Fruit fly (Drosophila melanogaster): ENCODE data around the gene CG9801.

Gene CG9801

dm6 chr3R:8715851-8716550 is 31.5 kb downstream of the CG9801 start, which contains the start of gene TMEM216 (continued):
- TF ChIP-seq Lhr (GFP tag; optimal IDR thresholded peaks at IDR 0.05), result peak; percentile 76
- no peak for TF ChIP-seq CG17359 (tag; optimal IDR thresholded peaks at IDR 0.05)
- no peak for TF ChIP-seq odd (GFP tag; optimal IDR thresholded peaks at IDR 0.05)
- TF ChIP-seq D (optimal IDR thresholded peaks at IDR 0.05), result no peak
- TF ChIP-seq D (GFP tag; optimal IDR thresholded peaks at IDR 0.05), result no peak
- TF ChIP-seq crol (GFP tag; IDR thresholded peaks at IDR 0.05), result peak; percentile 82
- TF ChIP-seq tio (GFP tag; optimal IDR thresholded peaks at IDR 0.05), result no peak
- no peak for TF ChIP-seq CG10321 (GFP tag; IDR thresholded peaks at IDR 0.05)
- no peak for TF ChIP-seq dimm (GFP tag; IDR thresholded peaks at IDR 0.05)
- no peak for TF ChIP-seq CG31441 (GFP tag; IDR thresholded peaks at IDR 0.05)
- TF ChIP-seq sens (GFP tag), result peak; percentile 76
- peak; percentile 80 for TF ChIP-seq CG12659 (GFP tag; optimal IDR thresholded peaks at IDR 0.05)
- no peak for TF ChIP-seq sisA (GFP tag; IDR thresholded peaks at IDR 0.05)
- TF ChIP-seq dm (GFP tag; optimal IDR thresholded peaks at IDR 0.05), result peak; percentile 76
- TF ChIP-seq E2f2 (GFP tag; IDR thresholded peaks at IDR 0.05), result peak; percentile 91
- TF ChIP-seq bigmax (GFP tag; optimal IDR thresholded peaks at IDR 0.05), result peak; percentile 13
- TF ChIP-seq Dip3 (GFP tag; optimal IDR thresholded peaks at IDR 0.05), result no peak
- TF ChIP-seq jumu (GFP tag; optimal IDR thresholded peaks at IDR 0.05), result no peak
- no peak for TF ChIP-seq Lpt (GFP tag; optimal IDR thresholded peaks at IDR 0.05)
- TF ChIP-seq emc (GFP tag; optimal IDR thresholded peaks at IDR 0.05), result no peak
- TF ChIP-seq CG42726 (GFP tag; IDR thresholded peaks at IDR 0.05; ENCODE audit: partially characterized antibody), result peak; percentile 8; the same call in 1 of the 2 replicates
- TF ChIP-seq CG31388 (GFP tag; optimal IDR thresholded peaks at IDR 0.05), result no peak
- TF ChIP-seq nerfin-1 (tag; optimal IDR thresholded peaks at IDR 0.05), result no peak
- TF ChIP-seq usp (GFP tag; optimal IDR thresholded peaks at IDR 0.05), result no peak
- no peak for TF ChIP-seq ara (GFP tag; IDR thresholded peaks at IDR 0.05)
- TF ChIP-seq CG30431 (GFP tag; optimal IDR thresholded peaks at IDR 0.05), result no peak
- TF ChIP-seq CG11085 (GFP tag; IDR thresholded peaks at IDR 0.05), result no peak
- TF ChIP-seq fu2 (GFP tag; optimal IDR thresholded peaks at IDR 0.05), result no peak
- peak; percentile 85; the same call in 2 of the 3 replicates for TF ChIP-seq CG11560 (tag; IDR thresholded peaks at IDR 0.05)
- TF ChIP-seq CG10462 (GFP tag; optimal IDR thresholded peaks at IDR 0.05), result no peak
- peak; percentile 71 for TF ChIP-seq HLH4C (GFP tag; IDR thresholded peaks at IDR 0.05; ENCODE audit: partially characterized antibody)
- TF ChIP-seq CG10543 (GFP tag; optimal IDR thresholded peaks at IDR 0.05), result peak; percentile 36
- TF ChIP-seq ab (GFP tag; optimal IDR thresholded peaks at IDR 0.05), result no peak
- TF ChIP-seq CG12071 (GFP tag; optimal IDR thresholded peaks at IDR 0.05), result no peak
- no peak for TF ChIP-seq CG6683 (GFP tag; optimal IDR thresholded peaks at IDR 0.05)
- TF ChIP-seq corto (GFP tag; optimal IDR thresholded peaks at IDR 0.05), result no peak
- no peak for TF ChIP-seq CG4820 (GFP tag; optimal IDR thresholded peaks at IDR 0.05)
- no peak for TF ChIP-seq Dek (tag; optimal IDR thresholded peaks at IDR 0.05)
- TF ChIP-seq Chrac-16 (GFP tag; optimal IDR thresholded peaks at IDR 0.05), result no peak
- TF ChIP-seq CG30020 (tag; optimal IDR thresholded peaks at IDR 0.05), result peak; percentile 25
- TF ChIP-seq ftz-f1 (GFP tag; optimal IDR thresholded peaks at IDR 0.05), result no peak
- TF ChIP-seq CG1792 (GFP tag; optimal IDR thresholded peaks at IDR 0.05), result no peak
- TF ChIP-seq Sry-δ (GFP tag; optimal IDR thresholded peaks at IDR 0.05), result peak; percentile 61
- TF ChIP-seq disco-r (GFP tag; optimal IDR thresholded peaks at IDR 0.05), result no peak
- TF ChIP-seq CG10274 (GFP tag; optimal IDR thresholded peaks at IDR 0.05), result no peak
- TF ChIP-seq pho (GFP tag; optimal IDR thresholded peaks at IDR 0.05), result no peak
- no peak for TF ChIP-seq so (GFP tag; IDR thresholded peaks at IDR 0.05)
- no peak for TF ChIP-seq pnt (GFP tag; optimal IDR thresholded peaks at IDR 0.05)
- no peak for TF ChIP-seq Antp (GFP tag; optimal IDR thresholded peaks at IDR 0.05)
- no peak for TF ChIP-seq sna (GFP tag; IDR thresholded peaks at IDR 0.05; ENCODE audit: partially characterized antibody)
- TF ChIP-seq gsb (GFP tag; IDR thresholded peaks at IDR 0.05), result no peak
- TF ChIP-seq p53 (GFP tag; optimal IDR thresholded peaks at IDR 0.05), result no peak
